Worm (Caenorhabditis elegans) whole organism, young adult: ENCODE results near the gene C31C9.9.

Source experiments
- B0019.2 ChIP-seq: fragments of 200-800 bp; sonication (Bioruptor generic); conservative IDR thresholded peaks from 2 replicates; pipeline ENCODE4 v1.3.6; 2022; ENCODE audit warnings: missing genetic modification reagents, missing genetic modification characterization, missing compliant biosample characterization
- B0261.1 ChIP-seq: sonication (generic microtip); optimal IDR thresholded peaks from 2 replicates; lab custom pipeline; 2016; ENCODE audit warnings: mild to moderate bottlenecking, missing genetic modification characterization, moderate library complexity, missing compliant biosample characterization
- athp-1 ChIP-seq: sonication (generic microtip); optimal IDR thresholded peaks from 2 replicates; lab custom pipeline; 2017; ENCODE audit warnings: mild to moderate bottlenecking, missing genetic modification characterization, missing compliant biosample characterization
- attf-5 ChIP-seq: fragments of 200-800 bp; sonication (Bioruptor generic); optimal IDR thresholded peaks from 2 replicates; lab custom pipeline; 2018; ENCODE audit warnings: mild to moderate bottlenecking, missing genetic modification characterization, missing compliant biosample characterization
- ceh-40 ChIP-seq: fragments of 200-800 bp; sonication (Bioruptor generic); IDR thresholded peaks from 2 replicates; pipeline ENCODE4 v1.3.6; 2022; ENCODE audit warnings: missing genetic modification characterization, missing compliant biosample characterization
- ceh-58 ChIP-seq: fragments of 200-800 bp; sonication (Bioruptor generic); IDR thresholded peaks from 2 replicates; pipeline ENCODE4 v1.3.6; 2022; ENCODE audit warnings: missing genetic modification characterization, missing compliant biosample characterization
- hrde-1 ChIP-seq: sonication (generic microtip); optimal IDR thresholded peaks from 2 replicates; lab custom pipeline; 2016; ENCODE audit warnings: missing genetic modification characterization, mild to moderate bottlenecking, missing compliant biosample characterization, moderate library complexity, missing genotype, missing genetic modification reagents, borderline replicate concordance

ce11 chrII:13638576-13638975 lies 16.2 kb upstream of the C31C9.9 start:
- TF ChIP-seq attf-5 (no peak), ceh-58 (no peak), ceh-40 (GFP tag; lab: Robert Waterston, UW) (no peak), athp-1 (tag; lab: Kevin White, UChicago) (no peak), B0261.1 (no peak), hrde-1 (tag; lab: Kevin White, UChicago) (no peak), B0019.2 (GFP tag; lab: Robert Waterston, UW) (no peak)
